Fruit fly (Drosophila melanogaster): ENCODE results near the gene Bhmt.

DNA sequence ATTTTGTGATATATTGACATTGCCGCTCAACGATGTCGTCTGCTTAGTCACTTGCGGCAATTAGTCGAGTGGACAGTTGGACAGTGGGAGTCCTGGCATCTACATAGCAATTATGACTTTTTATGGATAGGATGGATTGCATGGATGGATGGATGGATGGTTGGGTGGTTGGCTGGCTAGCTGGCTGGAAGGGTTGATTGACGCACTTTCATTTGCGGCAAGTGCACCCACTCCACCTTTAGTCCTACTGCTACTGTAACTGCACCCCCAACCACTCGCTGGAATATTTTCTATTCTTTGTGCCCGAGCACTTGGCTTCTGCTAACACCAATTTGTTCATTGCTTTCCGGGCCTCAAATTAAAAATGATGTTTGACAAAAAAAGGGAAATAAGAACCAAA lies 42.3 kb downstream of the Bhmt start:
- no peak for TF ChIP-seq Hr78 (GFP tag; optimal IDR thresholded peaks at IDR 0.05)
- no peak for TF ChIP-seq Myc (optimal IDR thresholded peaks at IDR 0.05)

Measured in whole organism, wandering third instar larva.